Worm (Caenorhabditis elegans) whole organism, L4 larva: ENCODE data around the gene F56A8.5.

Experiments used
- F10B5.3 ChIP-seq: sonication (generic microtip); optimal IDR thresholded peaks from 2 replicates; lab custom pipeline; 2016; ENCODE audit warnings: mild to moderate bottlenecking, missing genetic modification characterization, missing compliant biosample characterization
- T26A8.4 ChIP-seq: fragments of 200-800 bp; sonication (Bioruptor generic); IDR thresholded peaks from 2 replicates; pipeline ENCODE4 v1.3.6; 2022; ENCODE audit warnings: missing genetic modification characterization, missing compliant biosample characterization
- aha-1 ChIP-seq: fragments of 150-350 bp; peaks from one replicate; lab custom pipeline; 2014; ENCODE audit warnings: missing biosample characterization, missing genetic modification characterization
- aly-2 ChIP-seq: sonication (generic microtip); optimal IDR thresholded peaks from 2 replicates; lab custom pipeline; 2018; ENCODE audit warnings: missing biosample characterization, missing genetic modification characterization
- arid-1 ChIP-seq: fragments of 200-800 bp; sonication (Bioruptor generic); conservative IDR thresholded peaks from 2 replicates; pipeline ENCODE4 v1.3.6; 2022; ENCODE audit warnings: missing genetic modification reagents, missing genetic modification characterization, missing compliant biosample characterization
- ceh-20 ChIP-seq: fragments of 200-800 bp; sonication (Bioruptor generic); IDR thresholded peaks from 2 replicates; pipeline ENCODE4 v1.3.6; 2022; ENCODE audit warnings: missing genetic modification reagents, missing genetic modification characterization, missing compliant biosample characterization
- ceh-32 ChIP-seq: sonication (generic microtip); optimal IDR thresholded peaks from 2 replicates; lab custom pipeline; 2016; ENCODE audit warnings: mild to moderate bottlenecking, missing genetic modification characterization, missing compliant biosample characterization; ENCODE audit not compliant: poor library complexity
- ceh-44 ChIP-seq: fragments of 200-800 bp; sonication (Bioruptor generic); IDR thresholded peaks from 2 replicates; pipeline ENCODE4 v1.3.6; 2022; ENCODE audit warnings: missing genetic modification reagents, missing genetic modification characterization, missing compliant biosample characterization
- ceh-82 ChIP-seq: sonication (generic microtip); optimal IDR thresholded peaks from 2 replicates; lab custom pipeline; 2017; ENCODE audit warnings: missing biosample characterization, missing genetic modification characterization
- daf-12 ChIP-seq: fragments of 150-350 bp; optimal IDR thresholded peaks from 2 replicates; lab custom pipeline; 2014; ENCODE audit warnings: missing biosample characterization, missing genetic modification reagents, missing genetic modification characterization
- daf-16 ChIP-seq, 3 experiments: sonication (generic microtip); optimal IDR thresholded peaks; 2 replicates each; lab custom pipeline; 2016 to 2017; ENCODE audit warnings: missing genetic modification characterization in 3 of 3, missing genetic modification reagents in 3 of 3, mild to moderate bottlenecking in 2 of 3, missing compliant biosample characterization in 2 of 3, missing biosample characterization in 1 of 3, moderate library complexity in 1 of 3
- dmd-8 ChIP-seq: fragments of 200-800 bp; sonication (Bioruptor generic); IDR thresholded peaks from 2 replicates; pipeline ENCODE4 v1.3.6; 2022; ENCODE audit warnings: missing genetic modification characterization, missing compliant biosample characterization
- dmd-9 ChIP-seq: fragments of 200-800 bp; sonication (Bioruptor generic); IDR thresholded peaks from 2 replicates; pipeline ENCODE4 v1.3.6; 2022; ENCODE audit warnings: missing genetic modification reagents, missing genetic modification characterization, missing compliant biosample characterization
- dpl-1 ChIP-seq: fragments of 150-350 bp; optimal IDR thresholded peaks from 2 replicates; lab custom pipeline; 2014; ENCODE audit warnings: missing biosample characterization, missing genetic modification reagents, missing genetic modification characterization
- dve-1 ChIP-seq: sonication (generic microtip); optimal IDR thresholded peaks from 2 replicates; lab custom pipeline; 2017; ENCODE audit warnings: antibody characterized with exemption, mild to moderate bottlenecking, missing genetic modification characterization, missing compliant biosample characterization; ENCODE audit not compliant: insufficient read depth
- egl-27 ChIP-seq: sonication (generic microtip); optimal IDR thresholded peaks from 3 replicates; lab custom pipeline; 2017; ENCODE audit warnings: missing biosample characterization, missing genetic modification reagents, missing genetic modification characterization
- egl-43 ChIP-seq: fragments of 200-800 bp; sonication (Bioruptor generic); IDR thresholded peaks from 2 replicates; pipeline ENCODE4 v1.3.6; 2022; ENCODE audit warnings: missing genetic modification reagents, missing genetic modification characterization, missing compliant biosample characterization
- hmg-1.1 ChIP-seq: fragments of 200-800 bp; sonication (Bioruptor generic); IDR thresholded peaks from 2 replicates; pipeline ENCODE4 v1.3.6; 2022; ENCODE audit warnings: missing genetic modification reagents, missing genetic modification characterization, missing compliant biosample characterization
- lim-7 ChIP-seq: fragments of 200-800 bp; sonication (Bioruptor generic); IDR thresholded peaks from 2 replicates; pipeline ENCODE4 v1.3.6; 2022; ENCODE audit warnings: missing genetic modification characterization, missing compliant biosample characterization
- lin-15B ChIP-seq: fragments of 150-350 bp; sonication (generic microtip); optimal IDR thresholded peaks from 3 replicates; lab custom pipeline; 2014; ENCODE audit warnings: missing biosample characterization, missing genetic modification characterization
- lin-29 ChIP-seq: fragments of 200-800 bp; sonication (Bioruptor generic); IDR thresholded peaks from 2 replicates; pipeline ENCODE4 v1.3.6; 2022; ENCODE audit warnings: missing genetic modification reagents, missing genetic modification characterization, missing compliant biosample characterization
- lin-38 ChIP-seq: fragments of 200-800 bp; sonication (Bioruptor generic); IDR thresholded peaks from 2 replicates; pipeline ENCODE4 v1.3.6; 2022; ENCODE audit warnings: missing genetic modification reagents, missing genetic modification characterization, missing compliant biosample characterization
- lin-39 ChIP-seq: fragments of 150-350 bp; optimal IDR thresholded peaks from 2 replicates; lab custom pipeline; 2014; ENCODE audit warnings: missing biosample characterization, missing genetic modification reagents, missing genetic modification characterization
- lsy-2 ChIP-seq, 2 experiments: fragments of 150-350 bp in 1 of 2; sonication (generic microtip) in 1 of 2; optimal IDR thresholded peaks; 2 replicates each; lab custom pipeline; 2014 to 2017; ENCODE audit warnings: missing biosample characterization in 2 of 2, missing genetic modification characterization in 2 of 2
- mdt-29 ChIP-seq: fragments of 200-800 bp; sonication (Bioruptor generic); IDR thresholded peaks from 2 replicates; pipeline ENCODE4 v1.3.6; 2022; ENCODE audit warnings: missing genetic modification reagents, missing genetic modification characterization, missing compliant biosample characterization
- mep-1 ChIP-seq: fragments of 150-350 bp; sonication (generic microtip); optimal IDR thresholded peaks from 3 replicates; lab custom pipeline; 2014; ENCODE audit warnings: missing biosample characterization, missing genetic modification characterization
- mes-2 ChIP-seq: sonication (generic microtip); optimal IDR thresholded peaks from 2 replicates; lab custom pipeline; 2016; ENCODE audit warnings: missing genotype, mild to moderate bottlenecking, missing genetic modification characterization, missing compliant biosample characterization; ENCODE audit not compliant: poor library complexity, severe bottlenecking
- mxl-3 ChIP-seq: fragments of 200-800 bp; sonication (Bioruptor generic); optimal IDR thresholded peaks from 2 replicates; lab custom pipeline; 2018; ENCODE audit warnings: mild to moderate bottlenecking, missing genetic modification characterization, missing compliant biosample characterization
- nhr-102 ChIP-seq: sonication (generic microtip); optimal IDR thresholded peaks from 2 replicates; lab custom pipeline; 2016; ENCODE audit warnings: mild to moderate bottlenecking, missing genetic modification characterization, moderate library complexity, missing compliant biosample characterization
- nhr-11 ChIP-seq: fragments of 150-350 bp; optimal IDR thresholded peaks from 2 replicates; lab custom pipeline; 2014; ENCODE audit warnings: missing biosample characterization, missing genetic modification characterization
- nhr-25 ChIP-seq: sonication (generic microtip); optimal IDR thresholded peaks from 2 replicates; lab custom pipeline; 2017; ENCODE audit warnings: missing genetic modification characterization, mild to moderate bottlenecking, missing compliant biosample characterization, antibody characterized with exemption, moderate library complexity, borderline replicate concordance; ENCODE audit not compliant: insufficient read depth
- nhr-41 ChIP-seq: fragments of 200-800 bp; sonication (Bioruptor generic); IDR thresholded peaks from 2 replicates; pipeline ENCODE4 v1.3.6; 2022; ENCODE audit warnings: missing genetic modification reagents, missing genetic modification characterization, missing compliant biosample characterization
- nhr-6 ChIP-seq: fragments of 150-350 bp; optimal IDR thresholded peaks from 2 replicates; lab custom pipeline; 2014; ENCODE audit warnings: missing biosample characterization, missing genetic modification characterization
- pha-4 ChIP-seq, 2 experiments: fragments of 150-350 bp in 1 of 2; fragments of 200-800 bp in 1 of 2; sonication (Bioruptor generic) in 1 of 2; IDR thresholded peaks in 1 of 2; optimal IDR thresholded peaks in 1 of 2; 2 replicates each; pipeline versions ENCODE4 v1.3.6 to Lab custom; 2014 to 2022; ENCODE audit warnings: missing genetic modification characterization in 2 of 2, missing genetic modification reagents in 2 of 2, missing biosample characterization in 1 of 2, missing compliant biosample characterization in 1 of 2
- rbr-2 ChIP-seq: sonication (generic microtip); optimal IDR thresholded peaks from 2 replicates; lab custom pipeline; 2016; ENCODE audit warnings: missing genotype, missing genetic modification characterization, missing compliant biosample characterization
- saeg-2 ChIP-seq: fragments of 200-800 bp; sonication (Bioruptor generic); IDR thresholded peaks from 2 replicates; pipeline ENCODE4 v1.3.6; 2022; ENCODE audit warnings: missing genetic modification reagents, missing genetic modification characterization, missing compliant biosample characterization
- sdz-12 ChIP-seq: fragments of 200-800 bp; sonication (Bioruptor generic); optimal IDR thresholded peaks from 2 replicates; lab custom pipeline; 2018; ENCODE audit warnings: mild to moderate bottlenecking, missing genetic modification characterization, missing compliant biosample characterization
- skn-1 ChIP-seq: fragments of 150-350 bp; optimal IDR thresholded peaks from 2 replicates; lab custom pipeline; 2014; ENCODE audit warnings: missing biosample characterization, missing genetic modification characterization
- snpc-1.2 ChIP-seq: fragments of 200-800 bp; sonication (Bioruptor generic); IDR thresholded peaks from 2 replicates; pipeline ENCODE4 v1.3.6; 2022; ENCODE audit warnings: missing genetic modification reagents, missing genetic modification characterization, missing compliant biosample characterization
- snpc-4 ChIP-seq: fragments of 150-350 bp; optimal IDR thresholded peaks from 2 replicates; lab custom pipeline; 2014; ENCODE audit warnings: missing biosample characterization, missing genetic modification characterization
- tag-97 ChIP-seq: fragments of 200-800 bp; sonication (Bioruptor generic); IDR thresholded peaks from 2 replicates; pipeline ENCODE4 v1.3.6; 2022; ENCODE audit warnings: missing genetic modification characterization, missing compliant biosample characterization
- unc-130 ChIP-seq: sonication (generic microtip); optimal IDR thresholded peaks from 2 replicates; lab custom pipeline; 2016; ENCODE audit warnings: missing genetic modification reagents, missing genetic modification characterization, missing compliant biosample characterization
- zfp-2 ChIP-seq: sonication (generic microtip); optimal IDR thresholded peaks from 2 replicates; lab custom pipeline; 2016; ENCODE audit warnings: mild to moderate bottlenecking, missing genetic modification characterization, missing compliant biosample characterization
- zfp-3 ChIP-seq: fragments of 200-800 bp; sonication (Bioruptor generic); conservative IDR thresholded peaks from 2 replicates; pipeline ENCODE4 v1.3.6; 2022; ENCODE audit warnings: missing genetic modification reagents, missing genetic modification characterization, missing compliant biosample characterization
- zip-2 ChIP-seq: fragments of 150-350 bp; optimal IDR thresholded peaks from 2 replicates; lab custom pipeline; 2014; ENCODE audit warnings: missing biosample characterization, missing genetic modification characterization
- ztf-11 ChIP-seq: fragments of 150-350 bp; optimal IDR thresholded peaks from 2 replicates; lab custom pipeline; 2014; ENCODE audit warnings: missing biosample characterization, missing genetic modification characterization
- ztf-7 ChIP-seq: fragments of 150-350 bp; optimal IDR thresholded peaks from 2 replicates; lab custom pipeline; 2014; ENCODE audit warnings: missing biosample characterization, missing genetic modification characterization

F56A8.5 gene

ce11 chrIII:13305537-13305936 is 39.9 kb downstream of the F56A8.5 start:
- TF ChIP-seq dmd-8 (no peak), zip-2 (tag; lab: Kevin White, UChicago) (no peak), F10B5.3 (no peak), unc-130 (GFP tag; lab: Kevin White, UChicago) (no peak), lin-39 (tag; lab: Kevin White, UChicago) (no peak), aha-1 (tag; lab: Kevin White, UChicago) (peak; percentile 90)

ce11 chrIII:13307107-13307506 is 41.4 kb downstream of the F56A8.5 start, which contains the start of the genes klp-19 and slc-36.1:
Gene klp-19 (minus strand): TSS chrIII:13307259.
Gene slc-36.1 (plus strand): TSS chrIII:13307502.
- TF ChIP-seq ceh-32 (tag; lab: Kevin White, UChicago), result no peak
- no peak for TF ChIP-seq T26A8.4 (GFP tag; lab: Robert Waterston, UW)
- TF ChIP-seq nhr-6 (tag; lab: Kevin White, UChicago), result no peak
- no peak for TF ChIP-seq nhr-102 (tag; lab: Kevin White, UChicago)
- TF ChIP-seq daf-16 (GFP tag; optimal IDR thresholded peaks at IDR 0.05; lab: Kevin White, UChicago), result no peak
- TF ChIP-seq daf-16 (tag; optimal IDR thresholded peaks at IDR 0.05; lab: Kevin White, UChicago), result peak; percentile 15
- TF ChIP-seq dpl-1, result peak; percentile 80
- TF ChIP-seq ceh-44 (GFP tag; lab: Robert Waterston, UW), result no peak
- TF ChIP-seq ceh-82, result no peak
- peak; percentile 20 for TF ChIP-seq dve-1 (tag; lab: Kevin White, UChicago)
- 0 out of 2 replicates have a peak, but pooled peaks have one; percentile 35 for TF ChIP-seq hmg-1.1 (GFP tag; lab: Robert Waterston, UW)
- peak; percentile 8 for TF ChIP-seq mep-1
- TF ChIP-seq nhr-25 (tag; lab: Kevin White, UChicago), result no peak
- TF ChIP-seq lsy-2 (tag; optimal IDR thresholded peaks at IDR 0.05; lab: Kevin White, UChicago), result peak in 1 of 2 experiments; percentile 53
- TF ChIP-seq aly-2 (tag; lab: Kevin White, UChicago), result no peak
- no peak for TF ChIP-seq zfp-2 (tag; lab: Kevin White, UChicago)
- no peak for TF ChIP-seq lin-29
- TF ChIP-seq aha-1 (tag; lab: Kevin White, UChicago), result peak; percentile 17
- TF ChIP-seq arid-1, result 0 out of 2 replicates have a peak, but pooled peaks have one; percentile 32
- no peak for TF ChIP-seq saeg-2 (GFP tag; lab: Robert Waterston, UW)
- peak; percentile 67 for TF ChIP-seq mes-2 (tag; lab: Kevin White, UChicago)
- no peak for TF ChIP-seq tag-97 (GFP tag; lab: Robert Waterston, UW)
- no peak for TF ChIP-seq dmd-9 (GFP tag; lab: Robert Waterston, UW)
- TF ChIP-seq pha-4 (GFP tag; IDR thresholded peaks at IDR 0.05; lab: Robert Waterston, UW), result no peak
- peak; percentile 0 for TF ChIP-seq pha-4 (tag; optimal IDR thresholded peaks at IDR 0.05; lab: Kevin White, UChicago)
- TF ChIP-seq egl-43 (GFP tag; lab: Robert Waterston, UW), result no peak
- TF ChIP-seq sdz-12 (GFP tag; lab: Kevin White, UChicago), result no peak
- no peak for TF ChIP-seq mxl-3 (GFP tag; lab: Kevin White, UChicago)
- no peak for TF ChIP-seq ztf-11 (tag; lab: Kevin White, UChicago)
- no peak for TF ChIP-seq nhr-11 (tag; lab: Kevin White, UChicago)
- no peak for TF ChIP-seq zfp-3 (GFP tag; lab: Robert Waterston, UW)
- no peak for TF ChIP-seq lim-7 (GFP tag; lab: Robert Waterston, UW)
- TF ChIP-seq rbr-2 (tag; lab: Kevin White, UChicago), result peak; percentile 26
- no peak for TF ChIP-seq egl-27 (tag; lab: Kevin White, UChicago)
- TF ChIP-seq skn-1 (tag; lab: Kevin White, UChicago), result no peak
- peak; percentile 67 for TF ChIP-seq lin-38
- TF ChIP-seq daf-12 (tag; lab: Kevin White, UChicago), result no peak
- no peak for TF ChIP-seq lin-39 (tag; lab: Kevin White, UChicago)
- no peak for TF ChIP-seq lin-15B (tag; lab: Kevin White, UChicago)
- no peak for TF ChIP-seq mdt-29 (GFP tag; lab: Robert Waterston, UW)
- no peak for TF ChIP-seq ceh-20 (GFP tag; lab: Robert Waterston, UW)
- TF ChIP-seq snpc-4 (tag; lab: Kevin White, UChicago), result no peak
- no peak for TF ChIP-seq nhr-41
- no peak for TF ChIP-seq snpc-1.2
- TF ChIP-seq ztf-7 (tag; lab: Kevin White, UChicago), result no peak
